Worm (Caenorhabditis elegans) whole organism, L2 larva: ENCODE data around the gene cox-5A.

Experiments
- blmp-1 ChIP-seq: sonication (generic microtip); optimal IDR thresholded peaks from 2 replicates; lab custom pipeline; 2017; ENCODE audit warnings: missing genetic modification characterization, mild to moderate bottlenecking, missing compliant biosample characterization, antibody characterized with exemption, moderate library complexity; ENCODE audit not compliant: insufficient read depth
- elt-3 ChIP-seq: sonication (generic microtip); optimal IDR thresholded peaks from 2 replicates; lab custom pipeline; 2017; ENCODE audit warnings: missing biosample characterization, missing genetic modification characterization
- lin-11 ChIP-seq: fragments of 150-350 bp; sonication (generic microtip); optimal IDR thresholded peaks from 2 replicates; lab custom pipeline; 2014; ENCODE audit warnings: missing biosample characterization, missing genetic modification characterization, inconsistent platforms, mixed read lengths
- lin-39 ChIP-seq: fragments of 150-350 bp; optimal IDR thresholded peaks from 2 replicates; lab custom pipeline; 2014; ENCODE audit warnings: missing biosample characterization, missing genetic modification reagents, missing genetic modification characterization
- lsy-2 ChIP-seq, 2 experiments: fragments of 150-350 bp in 1 of 2; sonication (generic microtip) in 1 of 2; optimal IDR thresholded peaks; 2 replicates each; lab custom pipeline; 2014 to 2017; ENCODE audit warnings: missing biosample characterization in 2 of 2, missing genetic modification characterization in 2 of 2
- mab-5 ChIP-seq: fragments of 150-350 bp; optimal IDR thresholded peaks from 2 replicates; lab custom pipeline; 2014; ENCODE audit warnings: missing biosample characterization, missing genetic modification characterization
- nhr-6 ChIP-seq: fragments of 150-350 bp; optimal IDR thresholded peaks from 2 replicates; lab custom pipeline; 2014; ENCODE audit warnings: missing biosample characterization, missing genetic modification characterization
- snpc-4 ChIP-seq: fragments of 150-350 bp; optimal IDR thresholded peaks from 2 replicates; lab custom pipeline; 2014; ENCODE audit warnings: missing biosample characterization, missing genetic modification characterization

ce11 chrIII:12934417-12934816 is 29.1 kb downstream of the cox-5A start, which contains the start of gene epg-3:
- no peak for TF ChIP-seq lin-39
- TF ChIP-seq lin-11 (tag; lab: Kevin White, UChicago), result no peak
- no peak for TF ChIP-seq blmp-1 (tag; lab: Kevin White, UChicago)
- no peak for TF ChIP-seq snpc-4 (tag; lab: Kevin White, UChicago)
- no peak for TF ChIP-seq nhr-6 (tag; lab: Kevin White, UChicago)
- TF ChIP-seq lsy-2 (tag; optimal IDR thresholded peaks at IDR 0.05; lab: Kevin White, UChicago), result no peak
- TF ChIP-seq mab-5, result no peak
- no peak for TF ChIP-seq elt-3 (tag; lab: Kevin White, UChicago)
